Fruit fly (Drosophila melanogaster): ENCODE results near the gene CG9521.

DNA sequence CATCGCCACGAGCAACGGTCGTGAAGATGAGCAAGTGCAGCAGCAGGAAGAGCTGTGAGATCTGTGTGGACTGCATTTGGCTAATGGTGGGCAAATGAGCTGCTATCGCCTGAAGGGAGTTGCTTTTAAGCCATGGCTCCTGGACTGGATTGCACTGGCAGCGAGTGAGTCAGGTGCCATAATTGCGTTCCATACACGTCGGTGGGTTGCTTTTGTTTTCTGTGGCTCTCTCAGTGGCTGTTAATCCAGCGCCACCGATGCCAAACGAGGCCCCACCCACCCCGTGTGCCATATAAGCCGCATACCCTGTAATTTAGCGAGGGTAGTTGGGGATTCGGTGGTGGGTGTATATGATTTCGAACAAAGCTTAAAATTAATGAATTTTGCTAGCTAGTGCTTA is 8.4 kb downstream of the CG9521 start, which contains the start of gene CG12539:
- TF ChIP-seq jim (GFP tag; optimal IDR thresholded peaks at IDR 0.05) (no peak), Dfd (GFP tag; optimal IDR thresholded peaks at IDR 0.05) (no peak), fru (GFP tag; optimal IDR thresholded peaks at IDR 0.05) (no peak)

All from whole organism, wandering third instar larva.